Fruit fly (Drosophila melanogaster) whole organism, embryonic: ENCODE data around the gene QIL1.

Experiments
- ATbp ChIP-seq: fragments of 200-800 bp; sonication (Bioruptor generic); optimal IDR thresholded peaks from 2 replicates; lab custom pipeline; 2017; ENCODE audit warnings: missing biosample characterization, mild to moderate bottlenecking, missing genetic modification characterization, missing genetic modification reagents
- Atf-2 ChIP-seq: fragments of 200-800 bp; sonication (Bioruptor generic); optimal IDR thresholded peaks from 2 replicates; lab custom pipeline; 2016; ENCODE audit warnings: missing biosample characterization, missing genetic modification characterization
- Atf3 ChIP-seq: fragments of 200-800 bp; sonication (Bioruptor generic); optimal IDR thresholded peaks from 3 replicates; lab custom pipeline; 2016; ENCODE audit warnings: missing biosample characterization, missing genetic modification characterization
- Atf6 ChIP-seq: fragments of 200-800 bp; sonication (Bioruptor generic); IDR thresholded peaks from 2 replicates; pipeline ENCODE4 v1.3.6; 2022; ENCODE audit warnings: missing biosample characterization, missing genetic modification characterization
- Blimp-1 ChIP-seq: fragments of 200-800 bp; sonication (Bioruptor generic); optimal IDR thresholded peaks from 3 replicates; lab custom pipeline; 2018; ENCODE audit warnings: missing biosample characterization, missing genetic modification characterization, mild to moderate bottlenecking, moderate library complexity, missing genetic modification reagents
- CG10274 ChIP-seq: fragments of 200-800 bp; sonication (Bioruptor generic); optimal IDR thresholded peaks from 3 replicates; lab custom pipeline; 2017; ENCODE audit warnings: missing biosample characterization, mild to moderate bottlenecking, missing genetic modification characterization
- CG15269 ChIP-seq: fragments of 200-800 bp; sonication (Bioruptor generic); optimal IDR thresholded peaks from 2 replicates; lab custom pipeline; 2018; ENCODE audit warnings: missing biosample characterization, mild to moderate bottlenecking, missing genetic modification characterization, moderate library complexity
- CG1529 ChIP-seq: fragments of 200-800 bp; sonication (Bioruptor generic); optimal IDR thresholded peaks from 3 replicates; lab custom pipeline; 2018; ENCODE audit warnings: missing biosample characterization, missing genetic modification characterization
- CG15601 ChIP-seq: fragments of 200-800 bp; sonication (Bioruptor generic); optimal IDR thresholded peaks from 3 replicates; lab custom pipeline; 2019; ENCODE audit warnings: missing biosample characterization, mild to moderate bottlenecking, missing genetic modification characterization, moderate library complexity
- CG17829 ChIP-seq: fragments of 200-800 bp; optimal IDR thresholded peaks from 2 replicates; lab custom pipeline; 2019; ENCODE audit warnings: missing biosample characterization, mild to moderate bottlenecking, missing genetic modification characterization, moderate library complexity
- CG2129 ChIP-seq: fragments of 200-800 bp; sonication (Bioruptor generic); IDR thresholded peaks from 2 replicates; pipeline ENCODE4 v1.3.6; 2022; ENCODE audit warnings: missing biosample characterization, missing genetic modification characterization; ENCODE audit not compliant: partially characterized antibody
- CG2678 ChIP-seq: fragments of 200-800 bp; sonication (Bioruptor generic); optimal IDR thresholded peaks from 3 replicates; lab custom pipeline; 2019; ENCODE audit warnings: missing biosample characterization, mild to moderate bottlenecking, missing genetic modification characterization, moderate library complexity
- CG31388 ChIP-seq: fragments of 200-800 bp; sonication (Bioruptor generic); optimal IDR thresholded peaks from 2 replicates; lab custom pipeline; 2016; ENCODE audit warnings: missing biosample characterization, missing genetic modification characterization
- CG33213 ChIP-seq: fragments of 200-800 bp; sonication (Bioruptor generic); optimal IDR thresholded peaks from 3 replicates; lab custom pipeline; 2016; ENCODE audit warnings: missing biosample characterization, missing genetic modification characterization
- CG3407 ChIP-seq: fragments of 200-800 bp; sonication (Bioruptor generic); optimal IDR thresholded peaks from 2 replicates; lab custom pipeline; 2018; ENCODE audit warnings: missing biosample characterization, mild to moderate bottlenecking, missing genetic modification characterization
- CG42726 ChIP-seq: fragments of 200-800 bp; sonication (Bioruptor generic); IDR thresholded peaks from 2 replicates; pipeline ENCODE4 v1.3.6; 2022; ENCODE audit warnings: missing biosample characterization, missing genetic modification characterization; ENCODE audit not compliant: partially characterized antibody
- CG4707 ChIP-seq: fragments of 200-800 bp; sonication (Bioruptor generic); optimal IDR thresholded peaks from 2 replicates; lab custom pipeline; 2018; ENCODE audit warnings: missing biosample characterization, mild to moderate bottlenecking, missing genetic modification characterization, moderate library complexity
- CG5180 ChIP-seq: fragments of 200-800 bp; sonication (Bioruptor generic); optimal IDR thresholded peaks from 3 replicates; lab custom pipeline; 2017; ENCODE audit warnings: missing biosample characterization, missing genetic modification characterization, mild to moderate bottlenecking, moderate library complexity, missing genetic modification reagents
- CG7839 ChIP-seq: fragments of 200-800 bp; sonication (Bioruptor generic); optimal IDR thresholded peaks from 3 replicates; lab custom pipeline; 2018; ENCODE audit warnings: missing biosample characterization, mild to moderate bottlenecking, missing genetic modification characterization, moderate library complexity
- CTCF ChIP-seq: fragments of 200-800 bp; sonication (Bioruptor generic); optimal IDR thresholded peaks from 2 replicates; lab custom pipeline; 2017; ENCODE audit warnings: missing biosample characterization, mild to moderate bottlenecking, missing genetic modification characterization, moderate library complexity
- Hr78 ChIP-seq, 2 experiments: fragments of 200-800 bp in 1 of 2; fragments of >200 bp in 1 of 2; sonication (Bioruptor generic) in 1 of 2; optimal IDR thresholded peaks; 2 replicates each; lab custom pipeline; 2017 to 2019; ENCODE audit warnings: missing biosample characterization in 2 of 2, missing genetic modification characterization in 2 of 2, mild to moderate bottlenecking in 1 of 2, moderate library complexity in 1 of 2
- Hsf ChIP-seq: fragments of 200-800 bp; sonication (Bioruptor generic); optimal IDR thresholded peaks from 3 replicates; lab custom pipeline; 2016; ENCODE audit warnings: missing biosample characterization, missing genetic modification characterization
- Med ChIP-seq: fragments of 200-800 bp; sonication (Bioruptor generic); peaks from one replicate; lab custom pipeline; 2016; ENCODE audit warnings: missing biosample characterization, missing genetic modification characterization, mild to moderate bottlenecking, inconsistent platforms, moderate library complexity
- PHDP ChIP-seq: fragments of 200-800 bp; sonication (Bioruptor generic); optimal IDR thresholded peaks from 3 replicates; lab custom pipeline; 2018; ENCODE audit warnings: missing biosample characterization, mild to moderate bottlenecking, missing genetic modification characterization, moderate library complexity
- Pdp1 ChIP-seq, 2 experiments: fragments of 200-800 bp; sonication (Bioruptor generic); optimal IDR thresholded peaks; 3 replicates each; lab custom pipeline; 2016; ENCODE audit warnings: missing biosample characterization in 2 of 2, missing genetic modification characterization in 2 of 2, mild to moderate bottlenecking in 1 of 2, moderate library complexity in 1 of 2
- Rfx ChIP-seq: fragments of 200-800 bp; sonication (Bioruptor generic); IDR thresholded peaks from 2 replicates; pipeline ENCODE4 v1.3.6; 2022; ENCODE audit warnings: missing biosample characterization, missing genetic modification characterization
- Stat92E ChIP-seq, 3 experiments: fragments of >200 bp in 2 of 3; fragments of 200-800 bp in 1 of 3; sonication (Bioruptor generic) in 1 of 3; optimal IDR thresholded peaks; 2 replicates each; lab custom pipeline; 2017 to 2019; ENCODE audit warnings: missing biosample characterization in 3 of 3, missing genetic modification characterization in 3 of 3, mild to moderate bottlenecking in 1 of 3, moderate library complexity in 1 of 3
- Taf1 ChIP-seq: fragments of 200-800 bp; sonication (Bioruptor generic); IDR thresholded peaks from 2 replicates; pipeline ENCODE4 v1.3.6; 2022; ENCODE audit warnings: missing biosample characterization, missing genetic modification characterization
- Tbp ChIP-seq: fragments of >200 bp; optimal IDR thresholded peaks from 2 replicates; lab custom pipeline; 2018; ENCODE audit warnings: missing biosample characterization, missing genetic modification characterization
- abd-A ChIP-seq: fragments of 200-800 bp; sonication (Bioruptor generic); optimal IDR thresholded peaks from 3 replicates; lab custom pipeline; 2019; ENCODE audit warnings: missing biosample characterization, mild to moderate bottlenecking, missing genetic modification characterization, moderate library complexity
- ara ChIP-seq: fragments of 200-800 bp; sonication (Bioruptor generic); IDR thresholded peaks from 2 replicates; pipeline ENCODE4 v1.3.6; 2022; ENCODE audit warnings: missing biosample characterization, missing genetic modification characterization
- croc ChIP-seq: fragments of 200-800 bp; sonication (Bioruptor generic); conservative IDR thresholded peaks from 3 replicates; pipeline ENCODE4 v1.3.6; 2022; ENCODE audit warnings: missing biosample characterization, missing genetic modification characterization
- crol ChIP-seq: fragments of 200-800 bp; sonication (Bioruptor generic); IDR thresholded peaks from 2 replicates; pipeline ENCODE4 v1.3.6; 2022; ENCODE audit warnings: missing biosample characterization, missing genetic modification characterization
- crp ChIP-seq, 2 experiments: fragments of 200-800 bp; sonication (Bioruptor generic); optimal IDR thresholded peaks; 2 replicates in 1 of 2; 3 replicates in 1 of 2; lab custom pipeline; 2017; ENCODE audit warnings: missing biosample characterization in 2 of 2, missing genetic modification characterization in 2 of 2, mild to moderate bottlenecking in 1 of 2, moderate library complexity in 1 of 2
- dan ChIP-seq: fragments of 200-800 bp; sonication (Bioruptor generic); IDR thresholded peaks from 2 replicates; pipeline ENCODE4 v1.3.6; 2022; ENCODE audit warnings: missing biosample characterization, missing genetic modification characterization
- dmrt99B ChIP-seq: fragments of 200-800 bp; sonication (Bioruptor generic); optimal IDR thresholded peaks from 2 replicates; lab custom pipeline; 2018; ENCODE audit warnings: missing biosample characterization, mild to moderate bottlenecking, missing genetic modification characterization, moderate library complexity
- ewg ChIP-seq: fragments of 200-800 bp; sonication (Bioruptor generic); optimal IDR thresholded peaks from 3 replicates; lab custom pipeline; 2017; ENCODE audit warnings: mild to moderate bottlenecking, missing biosample characterization, missing genetic modification reagents, missing genetic modification characterization
- h ChIP-seq: fragments of >200 bp; optimal IDR thresholded peaks from 2 replicates; lab custom pipeline; 2017
- lov ChIP-seq, 2 experiments: fragments of 200-800 bp in 1 of 2; fragments of >200 bp in 1 of 2; sonication (Bioruptor generic) in 1 of 2; IDR thresholded peaks in 1 of 2; optimal IDR thresholded peaks in 1 of 2; 2 replicates in 1 of 2; 3 replicates in 1 of 2; pipeline versions ENCODE4 v1.3.6 to Lab custom; 2017 to 2022; ENCODE audit warnings: missing biosample characterization in 1 of 2, missing genetic modification characterization in 1 of 2
- nom ChIP-seq: fragments of 200-800 bp; sonication (Bioruptor generic); optimal IDR thresholded peaks from 2 replicates; lab custom pipeline; 2017; ENCODE audit warnings: missing biosample characterization, missing genetic modification characterization, mild to moderate bottlenecking, moderate library complexity, missing genetic modification reagents
- pb ChIP-seq: fragments of 200-800 bp; sonication (Bioruptor generic); optimal IDR thresholded peaks from 3 replicates; lab custom pipeline; 2016; ENCODE audit warnings: missing biosample characterization, missing genetic modification characterization
- pum ChIP-seq: fragments of 200-800 bp; sonication (Bioruptor generic); optimal IDR thresholded peaks from 2 replicates; lab custom pipeline; 2016; ENCODE audit warnings: missing biosample characterization, missing genetic modification characterization
- sc ChIP-seq, 3 experiments: fragments of >200 bp in 2 of 3; fragments of 200-800 bp in 1 of 3; sonication (Bioruptor generic) in 1 of 3; optimal IDR thresholded peaks; 2 replicates in 2 of 3; 3 replicates in 1 of 3; lab custom pipeline; 2017; ENCODE audit warnings: mild to moderate bottlenecking in 1 of 3, missing biosample characterization in 1 of 3, missing genetic modification characterization in 1 of 3, missing genetic modification reagents in 1 of 3
- sima ChIP-seq: fragments of 200-800 bp; sonication (Bioruptor generic); optimal IDR thresholded peaks from 2 replicates; lab custom pipeline; 2016; ENCODE audit warnings: missing biosample characterization, missing genetic modification characterization
- unpg ChIP-seq: fragments of 200-800 bp; sonication (Bioruptor generic); optimal IDR thresholded peaks from 3 replicates; lab custom pipeline; 2018; ENCODE audit warnings: missing biosample characterization, mild to moderate bottlenecking, missing genetic modification characterization, moderate library complexity
- vfl ChIP-seq: fragments of 200-800 bp; sonication (Bioruptor generic); optimal IDR thresholded peaks from 2 replicates; lab custom pipeline; 2016; ENCODE audit warnings: missing biosample characterization, missing genetic modification characterization
- vnd ChIP-seq: fragments of 200-800 bp; sonication (Bioruptor generic); IDR thresholded peaks from 3 replicates; pipeline ENCODE4 v1.3.6; 2022; ENCODE audit warnings: missing biosample characterization, missing genetic modification characterization; ENCODE audit not compliant: partially characterized antibody

QIL1 gene

dm6 chr3L:17495266-17495961, 29.7 kb downstream of the QIL1 start (continued):
- peak; percentile 37; the same call in 1 of the 2 replicates for TF ChIP-seq ara
- TF ChIP-seq dan (GFP tag; lab: Robert Waterston, UW), result no peak
- TF ChIP-seq vfl (GFP tag; lab: Kevin White, UChicago), result no peak
- TF ChIP-seq Hsf (GFP tag; lab: Kevin White, UChicago), result peak; percentile 28
- TF ChIP-seq crol, result peak; percentile 59
- peak; percentile 20; the same call in 1 of the 3 replicates for TF ChIP-seq croc (GFP tag; lab: Robert Waterston, UW)
- TF ChIP-seq CG3407 (GFP tag; lab: Kevin White, UChicago), result peak; percentile 26
- TF ChIP-seq pb (GFP tag; lab: Kevin White, UChicago), result no peak
- TF ChIP-seq pum (GFP tag; lab: Kevin White, UChicago), result no peak
- no peak for TF ChIP-seq Rfx
- TF ChIP-seq Stat92E (GFP tag; optimal IDR thresholded peaks at IDR 0.05; lab: Kevin White, UChicago), result no peak
- TF ChIP-seq CG31388 (GFP tag; lab: Kevin White, UChicago), result no peak
- TF ChIP-seq CG5180 (GFP tag; lab: Kevin White, UChicago), result peak; percentile 0
- TF ChIP-seq vnd (GFP tag; lab: Robert Waterston, UW), result no peak
- no peak for TF ChIP-seq CG10274 (GFP tag; lab: Kevin White, UChicago)
- peak; percentile 1 for TF ChIP-seq CTCF (GFP tag; lab: Kevin White, UChicago)
- TF ChIP-seq unpg (GFP tag; lab: Kevin White, UChicago), result peak; percentile 19
- TF ChIP-seq CG33213 (GFP tag; lab: Kevin White, UChicago), result no peak
- peak; percentile 50 for TF ChIP-seq dmrt99B (tag; lab: Kevin White, UChicago)
- no peak for TF ChIP-seq CG4707 (GFP tag; lab: Kevin White, UChicago)
- no peak for TF ChIP-seq Atf3 (GFP tag; lab: Kevin White, UChicago)
- peak; percentile 10 for TF ChIP-seq CG1529 (GFP tag; lab: Kevin White, UChicago)
- peak; percentile 52 for TF ChIP-seq CG17829 (tag; lab: Kevin White, UChicago)
- no peak for TF ChIP-seq Atf6 (GFP tag; lab: Robert Waterston, UW)
- TF ChIP-seq PHDP (tag; lab: Kevin White, UChicago), result peak; percentile 37
- TF ChIP-seq CG15269 (tag; lab: Kevin White, UChicago), result no peak
- no peak for TF ChIP-seq CG42726 (GFP tag; lab: Robert Waterston, UW)
- peak; percentile 27 for TF ChIP-seq CG15601 (tag; lab: Kevin White, UChicago)
- TF ChIP-seq lov (optimal IDR thresholded peaks at IDR 0.05; lab: Kevin White, UChicago), result no peak
- TF ChIP-seq lov (GFP tag; IDR thresholded peaks at IDR 0.05; lab: Robert Waterston, UW), result no peak
- TF ChIP-seq Tbp (GFP tag; lab: Kevin White, UChicago), result no peak
- TF ChIP-seq abd-A (tag; lab: Kevin White, UChicago), result no peak
- no peak for TF ChIP-seq ATbp (GFP tag; lab: Kevin White, UChicago)
- TF ChIP-seq Atf-2 (GFP tag; lab: Kevin White, UChicago), result no peak
- peak; percentile 28 for TF ChIP-seq nom
- no peak for TF ChIP-seq sima (GFP tag; lab: Kevin White, UChicago)
- TF ChIP-seq Blimp-1 (GFP tag; lab: Kevin White, UChicago), result peak; percentile 24
- peak; percentile 45 for TF ChIP-seq CG2678 (tag; lab: Kevin White, UChicago)
- TF ChIP-seq sc (optimal IDR thresholded peaks at IDR 0.05; lab: Kevin White, UChicago), result no peak
- TF ChIP-seq sc (GFP tag; optimal IDR thresholded peaks at IDR 0.05; lab: Kevin White, UChicago), result no peak
- no peak for TF ChIP-seq Taf1 (GFP tag; lab: Robert Waterston, UW)
- peak; percentile 43 for TF ChIP-seq CG7839 (tag; lab: Kevin White, UChicago)
- peak in 1 of 2 experiments; percentile 50 for TF ChIP-seq Hr78 (GFP tag; optimal IDR thresholded peaks at IDR 0.05; lab: Kevin White, UChicago)
- TF ChIP-seq Pdp1 (GFP tag; optimal IDR thresholded peaks at IDR 0.05; lab: Kevin White, UChicago), result peak; percentile 7 to 95
- peak; percentile 17 for TF ChIP-seq ewg (GFP tag; lab: Kevin White, UChicago)
- peak; percentile 66 for TF ChIP-seq Med (GFP tag; lab: Kevin White, UChicago)
- TF ChIP-seq CG2129 (GFP tag; lab: Robert Waterston, UW), result no peak
- no peak for TF ChIP-seq crp (GFP tag; optimal IDR thresholded peaks at IDR 0.05; lab: Kevin White, UChicago)
- no peak for TF ChIP-seq h
